Worm (Caenorhabditis elegans): Measurements from ENCODE around the gene T28D9.1.

DNA sequence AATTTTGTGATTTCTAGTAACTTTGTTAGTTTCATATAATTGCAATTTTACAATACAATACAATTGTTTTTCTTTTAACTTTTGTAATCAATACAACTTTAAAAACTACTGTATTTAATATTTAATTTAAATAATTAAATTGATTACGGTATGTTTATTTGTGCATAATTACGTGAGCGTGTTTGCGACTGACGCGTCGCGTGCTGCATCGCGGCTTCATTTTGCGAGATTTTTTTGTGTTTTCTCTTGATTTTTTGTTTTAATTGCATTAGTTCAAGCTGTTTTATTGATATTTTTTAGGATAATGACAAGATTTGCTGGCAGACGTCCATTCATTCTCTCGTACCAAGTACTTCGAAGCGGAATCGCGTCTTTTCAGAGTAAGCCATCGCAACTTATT lies 15.5 kb upstream of the T28D9.1 start, which contains the start of gene T28D9.4:
- TF ChIP-seq zag-1 (tag; optimal IDR thresholded peaks at IDR 0.05), result no peak
- no peak for TF ChIP-seq unc-62 (GFP tag; optimal IDR thresholded peaks at IDR 0.05)
- TF ChIP-seq snpc-4 (tag; optimal IDR thresholded peaks at IDR 0.05), result no peak

Measured in whole organism, L2 larva.